Worm (Caenorhabditis elegans): Measurements from ENCODE around the gene num-1.

DNA sequence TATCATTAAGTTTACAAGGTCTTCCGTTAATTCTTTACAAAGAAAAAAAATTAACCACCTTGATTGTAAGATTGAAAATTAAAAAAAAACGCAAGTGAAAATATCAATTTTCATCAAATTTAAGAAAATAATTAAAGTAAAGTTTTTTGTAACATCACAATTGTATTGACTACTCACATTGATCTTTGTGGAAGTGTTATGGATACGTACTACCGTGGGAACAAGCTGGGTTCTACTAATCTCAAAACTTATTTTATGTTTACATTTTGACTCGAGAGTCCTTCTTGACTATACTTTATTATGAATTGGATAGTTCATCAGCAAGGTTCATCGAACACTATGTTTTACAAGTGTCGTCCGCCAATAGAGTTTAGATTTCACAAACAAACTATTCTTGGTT is at the start of gene num-1:
- no peak for TF ChIP-seq sptf-1 (tag; optimal IDR thresholded peaks at IDR 0.05)
- TF ChIP-seq nhr-28 (tag; optimal IDR thresholded peaks at IDR 0.05), result no peak
- no peak for TF ChIP-seq lsy-2 (tag; optimal IDR thresholded peaks at IDR 0.05)
- TF ChIP-seq elt-3 (tag; optimal IDR thresholded peaks at IDR 0.05), result no peak
- TF ChIP-seq ceh-83 (GFP tag; optimal IDR thresholded peaks at IDR 0.05), result no peak
- no peak for TF ChIP-seq ces-1 (GFP tag; optimal IDR thresholded peaks at IDR 0.05)
- TF ChIP-seq nhr-237 (tag; optimal IDR thresholded peaks at IDR 0.05), result no peak
- TF ChIP-seq bed-3 (GFP tag; optimal IDR thresholded peaks at IDR 0.05), result no peak
- TF ChIP-seq unc-62 (GFP tag; optimal IDR thresholded peaks at IDR 0.05), result no peak
- TF ChIP-seq lin-13 (tag; optimal IDR thresholded peaks at IDR 0.05), result no peak
- no peak for TF ChIP-seq snpc-4 (tag; optimal IDR thresholded peaks at IDR 0.05)
- TF ChIP-seq pha-4 (tag; optimal IDR thresholded peaks at IDR 0.05), result no peak
- no peak for TF ChIP-seq mep-1 (tag; optimal IDR thresholded peaks at IDR 0.05)

All from whole organism, mixed stage, embryonic.